Fruit fly (Drosophila melanogaster) whole organism, adult: Measurements from ENCODE around the gene CG13306.

ENCODE experiments used
- CG11617 ChIP-seq: fragments of 200-800 bp; sonication (Bioruptor generic); optimal IDR thresholded peaks from 2 replicates; lab custom pipeline; 2017; ENCODE audit warnings: mild to moderate bottlenecking, missing biosample characterization, missing genetic modification reagents, missing genetic modification characterization
- CG12768 ChIP-seq: fragments of 200-800 bp; sonication (Bioruptor generic); optimal IDR thresholded peaks from 2 replicates; lab custom pipeline; 2017; ENCODE audit warnings: missing biosample characterization, missing genetic modification characterization, mild to moderate bottlenecking, moderate library complexity, missing genetic modification reagents
- CG14711 ChIP-seq: fragments of 200-800 bp; sonication (Bioruptor generic); optimal IDR thresholded peaks from 2 replicates; lab custom pipeline; 2018; ENCODE audit warnings: missing biosample characterization, mild to moderate bottlenecking, missing genetic modification characterization, moderate library complexity
- CG1620 ChIP-seq: fragments of 200-800 bp; sonication (Bioruptor generic); optimal IDR thresholded peaks from 2 replicates; lab custom pipeline; 2016; ENCODE audit warnings: missing biosample characterization, missing genetic modification characterization
- CG33017 ChIP-seq: fragments of 200-800 bp; sonication (Bioruptor generic); optimal IDR thresholded peaks from 2 replicates; lab custom pipeline; 2018; ENCODE audit warnings: missing biosample characterization, mild to moderate bottlenecking, missing genetic modification characterization, moderate library complexity
- CG5204 ChIP-seq: fragments of 200-800 bp; sonication (Bioruptor generic); optimal IDR thresholded peaks from 2 replicates; lab custom pipeline; 2016; ENCODE audit warnings: missing biosample characterization, missing genetic modification characterization
- CG7045 ChIP-seq: fragments of 200-800 bp; sonication (Bioruptor generic); optimal IDR thresholded peaks from 2 replicates; lab custom pipeline; 2017; ENCODE audit warnings: missing biosample characterization, mild to moderate bottlenecking, missing genetic modification characterization
- CG7101 ChIP-seq: fragments of 200-800 bp; sonication (Bioruptor generic); optimal IDR thresholded peaks from 2 replicates; lab custom pipeline; 2018; ENCODE audit warnings: missing biosample characterization, mild to moderate bottlenecking, missing genetic modification characterization, moderate library complexity
- Clk ChIP-seq: fragments of 200-800 bp; sonication (Bioruptor generic); optimal IDR thresholded peaks from 2 replicates; lab custom pipeline; 2017; ENCODE audit warnings: missing biosample characterization, missing genetic modification characterization
- Crg-1 ChIP-seq: fragments of 200-800 bp; sonication (Bioruptor generic); optimal IDR thresholded peaks from 2 replicates; lab custom pipeline; 2016; ENCODE audit warnings: missing biosample characterization, missing genetic modification characterization
- Hr96 ChIP-seq: fragments of 200-800 bp; sonication (Bioruptor generic); optimal IDR thresholded peaks from 2 replicates; lab custom pipeline; 2016; ENCODE audit warnings: missing biosample characterization, missing genetic modification characterization
- Mnt ChIP-seq: fragments of 200-800 bp; sonication (Bioruptor generic); optimal IDR thresholded peaks from 2 replicates; lab custom pipeline; 2016; ENCODE audit warnings: missing biosample characterization, mild to moderate bottlenecking, missing genetic modification characterization
- bab1 ChIP-seq: fragments of 200-800 bp; sonication (Bioruptor generic); optimal IDR thresholded peaks from 3 replicates; lab custom pipeline; 2019; ENCODE audit warnings: missing biosample characterization, mild to moderate bottlenecking, missing genetic modification characterization, moderate library complexity
- cic ChIP-seq: fragments of 200-800 bp; sonication (Bioruptor generic); optimal IDR thresholded peaks from 2 replicates; lab custom pipeline; 2017; ENCODE audit warnings: missing biosample characterization, mild to moderate bottlenecking, missing genetic modification characterization, moderate library complexity
- cnc ChIP-seq, 2 experiments: fragments of >200 bp; optimal IDR thresholded peaks; 2 replicates each; lab custom pipeline; 2017
- kay ChIP-seq: fragments of 200-800 bp; sonication (Bioruptor generic); peaks from one replicate; lab custom pipeline; 2016; ENCODE audit warnings: missing biosample characterization, missing genetic modification characterization, borderline replicate concordance
- ovo ChIP-seq: fragments of 200-800 bp; sonication (Bioruptor generic); optimal IDR thresholded peaks from 2 replicates; lab custom pipeline; 2016; ENCODE audit warnings: missing biosample characterization, missing genetic modification characterization
- pad ChIP-seq: fragments of 200-800 bp; sonication (Bioruptor generic); optimal IDR thresholded peaks from 3 replicates; lab custom pipeline; 2017; ENCODE audit warnings: missing biosample characterization, missing genetic modification characterization, mild to moderate bottlenecking, moderate library complexity, missing genetic modification reagents
- tj ChIP-seq: fragments of 200-800 bp; sonication (Bioruptor generic); optimal IDR thresholded peaks from 3 replicates; lab custom pipeline; 2017; ENCODE audit warnings: missing biosample characterization, mild to moderate bottlenecking, missing genetic modification characterization, moderate library complexity
- toe ChIP-seq: fragments of 200-800 bp; sonication (Bioruptor generic); optimal IDR thresholded peaks from 2 replicates; lab custom pipeline; 2016; ENCODE audit warnings: missing biosample characterization, missing genetic modification characterization

CG13306 gene

dm6 chr3L:8765969-8766538 is 16.5 kb upstream of the CG13306 start:
- TF ChIP-seq CG12768 (GFP tag; lab: Kevin White, UChicago) (peak; percentile 87), Mnt (GFP tag; lab: Kevin White, UChicago) (peak; percentile 71), Hr96 (peak; percentile 93), CG7045 (GFP tag; lab: Kevin White, UChicago) (peak; percentile 90), kay (GFP tag; lab: Kevin White, UChicago) (no peak), cnc (optimal IDR thresholded peaks at IDR 0.05; lab: Kevin White, UChicago) (no peak), toe (peak; percentile 69), Crg-1 (peak; percentile 97), tj (GFP tag; lab: Kevin White, UChicago) (peak; percentile 74), pad (peak; percentile 71), CG7101 (tag; lab: Kevin White, UChicago) (peak; percentile 92), Clk (GFP tag; lab: Kevin White, UChicago) (peak; percentile 77), bab1 (peak; percentile 95), ovo (GFP tag; lab: Kevin White, UChicago) (peak; percentile 82), CG14711 (tag; lab: Kevin White, UChicago) (peak; percentile 76), cic (GFP tag; lab: Kevin White, UChicago) (peak; percentile 35), CG11617 (GFP tag; lab: Kevin White, UChicago) (peak; percentile 94), CG33017 (tag; lab: Kevin White, UChicago) (peak; percentile 92), CG1620 (GFP tag; lab: Kevin White, UChicago) (peak; percentile 91), CG5204 (GFP tag; lab: Kevin White, UChicago) (peak; percentile 95)

- no peak for TF ChIP-seq Clk (GFP tag; lab: Kevin White, UChicago)
- TF ChIP-seq bab1: no peak
- TF ChIP-seq cnc (optimal IDR thresholded peaks at IDR 0.05; lab: Kevin White, UChicago): no peak
These were observed 16.0 kb upstream of the CG13306 start for dm6 chr3L:8765493-8765892.

- TF ChIP-seq Mnt (GFP tag; lab: Kevin White, UChicago) (no peak), CG1620 (GFP tag; lab: Kevin White, UChicago) (no peak), CG7101 (tag; lab: Kevin White, UChicago) (no peak), pad (no peak), kay (GFP tag; lab: Kevin White, UChicago) (no peak), CG11617 (GFP tag; lab: Kevin White, UChicago) (no peak)
These were observed 14.3 kb upstream of the CG13306 start for dm6 chr3L:8763794-8764193.

DNA sequence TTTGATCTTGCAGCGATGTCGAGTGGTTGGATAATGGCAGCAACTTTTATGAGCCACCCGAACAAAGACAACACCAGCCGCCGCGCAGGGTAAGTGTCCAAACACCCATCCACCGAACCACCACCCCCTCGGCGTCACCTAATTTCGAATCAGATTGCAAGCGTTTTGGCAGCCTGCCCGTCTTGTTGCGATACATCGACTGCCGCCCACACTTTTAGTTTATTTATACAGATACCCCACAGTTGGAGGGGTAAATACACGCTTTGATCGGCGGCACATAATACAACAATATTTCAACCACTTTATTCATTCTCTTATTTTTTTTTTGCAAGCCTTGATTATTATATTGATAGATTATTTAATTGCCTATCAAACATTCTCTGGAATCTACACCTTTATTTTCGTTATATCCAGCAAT is 13.5 kb upstream of the CG13306 start:
- TF ChIP-seq CG1620 (GFP tag; lab: Kevin White, UChicago) (no peak), Mnt (GFP tag; lab: Kevin White, UChicago) (peak; percentile 56), CG7101 (tag; lab: Kevin White, UChicago) (peak; percentile 4), CG11617 (GFP tag; lab: Kevin White, UChicago) (peak; percentile 7), bab1 (peak; percentile 25), toe (peak; percentile 8), kay (GFP tag; lab: Kevin White, UChicago) (peak; percentile 73), CG7045 (GFP tag; lab: Kevin White, UChicago) (no peak)

- TF ChIP-seq ovo (GFP tag; lab: Kevin White, UChicago): no peak
- TF ChIP-seq pad: no peak
- no peak for TF ChIP-seq CG7101 (tag; lab: Kevin White, UChicago)
- TF ChIP-seq cic (GFP tag; lab: Kevin White, UChicago): no peak
- TF ChIP-seq CG11617 (GFP tag; lab: Kevin White, UChicago): no peak
- TF ChIP-seq kay (GFP tag; lab: Kevin White, UChicago): no peak
- no peak for TF ChIP-seq CG14711 (tag; lab: Kevin White, UChicago)
- TF ChIP-seq Clk (GFP tag; lab: Kevin White, UChicago): no peak
- no peak for TF ChIP-seq CG1620 (GFP tag; lab: Kevin White, UChicago)
- TF ChIP-seq CG33017 (tag; lab: Kevin White, UChicago): no peak
- TF ChIP-seq cnc (optimal IDR thresholded peaks at IDR 0.05; lab: Kevin White, UChicago): no peak
- no peak for TF ChIP-seq toe
These were observed 6.2 kb upstream of the CG13306 start, which contains the start of gene CG6576 for dm6 chr3L:8755689-8756088. Gene CG6576 (plus strand): TSS chr3L:8755989.

- no peak for TF ChIP-seq ovo (GFP tag; lab: Kevin White, UChicago)
These were observed 4.1 kb upstream of the CG13306 start, which contains the start of gene Fhos for dm6 chr3L:8753592-8753991. Gene Fhos (plus strand): TSS chr3L:8753619.

DNA sequence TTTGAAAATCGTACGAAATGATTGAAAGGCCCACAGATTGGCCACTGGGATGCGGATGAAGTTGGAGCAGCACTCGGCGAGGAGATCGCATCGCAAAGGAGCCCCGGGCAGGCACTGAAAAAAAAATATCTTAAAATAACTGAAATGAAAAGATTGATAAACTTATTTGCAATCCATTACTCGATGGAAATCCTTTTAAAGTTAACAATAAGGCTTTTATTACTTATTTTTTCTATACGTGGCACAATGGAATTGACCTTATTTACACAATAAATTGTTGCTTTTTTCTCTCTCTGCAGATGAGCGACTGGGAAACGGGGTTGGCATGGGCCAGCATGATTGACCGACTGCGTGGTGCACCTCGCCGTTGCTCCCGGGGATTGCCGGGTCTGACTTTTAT is 1.7 kb upstream of the CG13306 start:
- no peak for TF ChIP-seq ovo (GFP tag; lab: Kevin White, UChicago)
- TF ChIP-seq CG14711 (tag; lab: Kevin White, UChicago): no peak
- TF ChIP-seq kay (GFP tag; lab: Kevin White, UChicago): no peak
- no peak for TF ChIP-seq CG33017 (tag; lab: Kevin White, UChicago)
- TF ChIP-seq CG11617 (GFP tag; lab: Kevin White, UChicago): no peak
- no peak for TF ChIP-seq Hr96
- TF ChIP-seq CG5204 (GFP tag; lab: Kevin White, UChicago): no peak
- TF ChIP-seq cnc (optimal IDR thresholded peaks at IDR 0.05; lab: Kevin White, UChicago): no peak
- TF ChIP-seq CG12768 (GFP tag; lab: Kevin White, UChicago): no peak
- no peak for TF ChIP-seq tj (GFP tag; lab: Kevin White, UChicago)
- no peak for TF ChIP-seq CG7045 (GFP tag; lab: Kevin White, UChicago)
- TF ChIP-seq cic (GFP tag; lab: Kevin White, UChicago): no peak
